Worm (Caenorhabditis elegans): Measurements from ENCODE around the gene F56C3.1.

- TF ChIP-seq nhr-76 (tag; optimal IDR thresholded peaks at IDR 0.05): no peak
- TF ChIP-seq efl-3 (GFP tag; optimal IDR thresholded peaks at IDR 0.05): no peak
Observed at ce11 chrX:1401259-1401658, 14.1 kb downstream of the F56C3.1 start, which contains the start of gene ZK402.5.
